Worm (Caenorhabditis elegans) whole organism, L4/young adult: ENCODE results near the gene arrd-25.

Experiments used
- W03F9.2 ChIP-seq: fragments of 150-350 bp; optimal IDR thresholded peaks from 2 replicates; lab custom pipeline; 2014; ENCODE audit warnings: missing biosample characterization, missing genetic modification characterization
- dao-5 ChIP-seq: sonication (generic microtip); optimal IDR thresholded peaks from 2 replicates; lab custom pipeline; 2016; ENCODE audit warnings: missing genotype, missing genetic modification characterization, moderate library complexity, missing compliant biosample characterization
- him-1 ChIP-seq: sonication (generic microtip); optimal IDR thresholded peaks from 2 replicates; lab custom pipeline; 2016; ENCODE audit warnings: missing genotype, missing genetic modification reagents, missing genetic modification characterization, missing compliant biosample characterization

The arrd-25 gene

ce11 chrX:14067641-14068040 is 34.0 kb downstream of the arrd-25 start, which contains the start of gene lgc-21:
Gene lgc-21 (minus strand): TSS chrX:14067984.
- TF ChIP-seq W03F9.2 (tag; lab: Kevin White, UChicago) (no peak), dao-5 (tag; lab: Kevin White, UChicago) (no peak), him-1 (tag; lab: Kevin White, UChicago) (no peak)

ce11 chrX:14069528-14069927 is 35.9 kb downstream of the arrd-25 start:
- TF ChIP-seq W03F9.2 (tag; lab: Kevin White, UChicago) (no peak), him-1 (tag; lab: Kevin White, UChicago) (no peak), dao-5 (tag; lab: Kevin White, UChicago) (no peak)

- TF ChIP-seq him-1 (tag; lab: Kevin White, UChicago) (no peak), dao-5 (tag; lab: Kevin White, UChicago) (no peak), W03F9.2 (tag; lab: Kevin White, UChicago) (peak; percentile 18)
Measured at ce11 chrX:14070950-14071349, 37.4 kb downstream of the arrd-25 start, which contains the start of gene C33G3.4. Gene C33G3.4 (plus strand): TSS chrX:14071162.

ce11 chrX:14078574-14078973 is 45.0 kb downstream of the arrd-25 start, which contains the start of gene C33G3.5:
Gene C33G3.5 (minus strand): TSS chrX:14078674.
- TF ChIP-seq him-1 (tag; lab: Kevin White, UChicago) (no peak), dao-5 (tag; lab: Kevin White, UChicago) (no peak), W03F9.2 (tag; lab: Kevin White, UChicago) (no peak)

ce11 chrX:14084230-14084629 is 50.6 kb downstream of the arrd-25 start, which contains the start of gene C33G3.6:
Gene C33G3.6 (minus strand): TSS chrX:14084330.
- no peak for TF ChIP-seq W03F9.2 (tag; lab: Kevin White, UChicago)
- TF ChIP-seq dao-5 (tag; lab: Kevin White, UChicago): no peak
- no peak for TF ChIP-seq him-1 (tag; lab: Kevin White, UChicago)

- TF ChIP-seq him-1 (tag; lab: Kevin White, UChicago) (no peak), dao-5 (tag; lab: Kevin White, UChicago) (no peak), W03F9.2 (tag; lab: Kevin White, UChicago) (no peak)
Measured at ce11 chrX:14085208-14085607, 51.6 kb downstream of the arrd-25 start, which contains the start of gene F16B12.1. Gene F16B12.1 (plus strand): TSS chrX:14085508.
